Worm (Caenorhabditis elegans) whole organism, L1 larva: ENCODE measurements around the gene mab-5.

ENCODE experiments used
- aha-1 ChIP-seq: fragments of 150-350 bp; optimal IDR thresholded peaks from 2 replicates; lab custom pipeline; 2014; ENCODE audit warnings: missing biosample characterization, missing genetic modification characterization
- ceh-82 ChIP-seq, 3 experiments: fragments of 150-350 bp in 1 of 3; sonication (generic microtip) in 2 of 3; optimal IDR thresholded peaks; 2 replicates each; lab custom pipeline; 2014 to 2017; ENCODE audit warnings: missing biosample characterization in 3 of 3, missing genetic modification characterization in 3 of 3
- ceh-90 ChIP-seq: sonication (generic microtip); optimal IDR thresholded peaks from 2 replicates; lab custom pipeline; 2016; ENCODE audit warnings: missing genetic modification characterization, missing compliant biosample characterization
- elt-2 ChIP-seq: sonication (generic microtip); optimal IDR thresholded peaks from 2 replicates; lab custom pipeline; 2016; ENCODE audit warnings: missing genetic modification characterization, mild to moderate bottlenecking, inconsistent platforms, missing compliant biosample characterization, missing genetic modification reagents
- fkh-10 ChIP-seq: sonication (generic microtip); optimal IDR thresholded peaks from 2 replicates; lab custom pipeline; 2017; ENCODE audit warnings: missing biosample characterization, missing genetic modification reagents, missing genetic modification characterization
- lin-35 ChIP-seq, 2 experiments: fragments of 150-350 bp; optimal IDR thresholded peaks; 2 replicates each; lab custom pipeline; 2014; ENCODE audit warnings: missing biosample characterization in 2 of 2, missing genetic modification characterization in 2 of 2, missing genetic modification reagents in 2 of 2
- nhr-237 ChIP-seq: fragments of 150-350 bp; optimal IDR thresholded peaks from 2 replicates; lab custom pipeline; 2014; ENCODE audit warnings: missing biosample characterization, missing genetic modification characterization
- nhr-28 ChIP-seq: fragments of 150-350 bp; optimal IDR thresholded peaks from 2 replicates; lab custom pipeline; 2014; ENCODE audit warnings: missing biosample characterization, missing genetic modification characterization
- snpc-4 ChIP-seq: fragments of 150-350 bp; optimal IDR thresholded peaks from 2 replicates; lab custom pipeline; 2014; ENCODE audit warnings: missing biosample characterization, missing genetic modification characterization
- tbx-2 ChIP-seq: sonication (generic microtip); optimal IDR thresholded peaks from 2 replicates; lab custom pipeline; 2016; ENCODE audit warnings: missing genetic modification characterization, missing compliant biosample characterization

DNA sequence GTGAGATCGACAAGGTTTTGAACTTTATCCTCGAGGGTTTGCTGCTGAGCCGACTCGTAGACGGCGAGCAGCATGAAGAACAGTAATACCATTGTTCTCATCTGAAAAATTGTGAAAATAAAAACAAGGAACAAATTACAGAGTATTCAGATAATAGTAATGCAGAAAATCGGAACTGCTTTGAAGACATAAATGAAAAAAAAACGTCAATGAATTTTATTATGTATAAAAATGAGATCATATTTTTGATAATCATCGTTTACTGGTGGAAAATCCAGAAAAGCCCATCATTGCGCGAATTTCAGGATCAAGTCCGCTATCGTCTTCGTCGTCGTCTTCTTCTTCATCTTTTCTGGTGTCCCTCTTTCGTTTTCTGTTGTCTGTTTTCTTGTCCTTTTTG, 14.3 kb downstream of the mab-5 start, which contains the start of gene ZK686.3:
- no peak for TF ChIP-seq nhr-28 (tag; lab: Kevin White, UChicago)
- TF ChIP-seq fkh-10 (GFP tag; lab: Kevin White, UChicago): no peak
- TF ChIP-seq snpc-4 (tag; lab: Kevin White, UChicago): no peak
- TF ChIP-seq nhr-237: no peak
- no peak for TF ChIP-seq elt-2 (tag; lab: Kevin White, UChicago)
- TF ChIP-seq tbx-2 (tag; lab: Kevin White, UChicago): no peak
- TF ChIP-seq lin-35 (GFP tag; optimal IDR thresholded peaks at IDR 0.05; lab: Kevin White, UChicago): no peak
- no peak for TF ChIP-seq ceh-82 (tag; optimal IDR thresholded peaks at IDR 0.05; lab: Kevin White, UChicago)
- no peak for TF ChIP-seq aha-1
- no peak for TF ChIP-seq ceh-90 (tag; lab: Kevin White, UChicago)
